Fruit fly (Drosophila melanogaster) whole organism, larva: ENCODE data around the gene CG13455.

Experiments
- noc ChIP-seq: fragments of 200-800 bp; sonication (Bioruptor generic); optimal IDR thresholded peaks from 3 replicates; lab custom pipeline; 2019; ENCODE audit warnings: missing biosample characterization, mild to moderate bottlenecking, missing genetic modification characterization, moderate library complexity

Gene CG13455

DNA sequence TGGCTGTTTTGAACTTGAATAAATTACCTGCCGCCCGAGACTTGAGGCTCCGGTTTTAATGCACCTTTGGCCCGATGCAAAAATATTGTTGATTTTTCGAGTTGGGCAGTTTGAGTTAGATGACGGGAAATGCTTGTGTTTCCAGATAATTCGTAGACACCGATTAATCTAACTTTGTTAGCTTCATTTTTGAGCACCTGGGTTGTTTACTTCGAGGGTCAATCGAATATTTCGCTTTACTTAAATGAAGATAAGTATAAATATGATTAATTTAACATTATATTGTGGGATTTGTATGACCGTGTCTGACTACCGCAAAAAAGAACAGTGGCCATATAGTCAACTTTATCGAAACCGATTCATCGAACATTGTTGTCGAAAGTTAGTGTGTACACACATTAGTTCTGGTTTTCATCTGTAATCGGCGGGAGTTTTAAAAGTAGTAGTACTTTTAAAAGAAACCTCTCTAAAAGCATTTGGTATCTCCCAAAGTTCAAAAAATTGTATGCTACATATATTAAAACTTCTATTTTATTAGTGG lies 27.5 kb downstream of the CG13455 start, which contains the start of gene CG7945:
Gene CG7945 (minus strand): TSS at position 332 of the 541 bp plus-strand sequence.
- TF ChIP-seq noc (tag; lab: Kevin White, UChicago), result no peak

dm6 chr3L:15525153-15525552 lies 28.8 kb downstream of the CG13455 start, which contains the start of gene CG33986:
TSS of gene CG33986 (minus strand) at chr3L:15525253.
- no peak for TF ChIP-seq noc (tag; lab: Kevin White, UChicago)

dm6 chr3L:15526712-15527111 lies 30.3 kb downstream of the CG13455 start, which contains the start of gene CG33985:
TSS of gene CG33985 (minus strand) at chr3L:15526812.
- TF ChIP-seq noc (tag; lab: Kevin White, UChicago), result no peak

DNA sequence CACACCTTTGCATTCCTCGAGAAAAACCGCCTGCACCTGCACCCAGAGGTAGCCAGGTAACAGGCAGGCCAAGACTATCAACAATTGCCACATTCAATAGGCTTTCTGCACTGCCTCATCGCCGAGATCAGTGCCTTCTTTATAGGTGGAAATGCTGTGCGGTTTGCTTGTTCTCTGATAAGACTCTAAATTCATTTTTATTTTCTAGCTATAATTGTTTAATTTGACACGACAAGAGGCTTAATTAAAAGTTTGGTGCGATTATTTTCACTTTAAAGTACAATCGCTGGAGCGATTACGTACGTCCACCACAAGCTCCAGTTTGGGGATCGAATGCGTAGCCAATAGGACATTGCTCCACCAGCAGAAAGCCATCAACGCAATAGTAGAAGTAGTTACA lies 31.0 kb downstream of the CG13455 start, which contains the start of gene CG42729:
Gene CG42729 (minus strand): TSS at position 101 of the 400 bp plus-strand sequence.
- no peak for TF ChIP-seq noc (tag; lab: Kevin White, UChicago)

- no peak for TF ChIP-seq noc (tag; lab: Kevin White, UChicago)
These were observed 31.7 kb downstream of the CG13455 start, which contains the start of gene CG42728 for dm6 chr3L:15528096-15528495. TSS of gene CG42728 (minus strand) at chr3L:15528196.

- no peak for TF ChIP-seq noc (tag; lab: Kevin White, UChicago)
These were observed 32.8 kb downstream of the CG13455 start, which contains the start of gene obst-H for dm6 chr3L:15529143-15529542. TSS of gene obst-H (minus strand) at chr3L:15529243.

dm6 chr3L:15530071-15530470 lies 33.7 kb downstream of the CG13455 start:
- peak; percentile 71 for TF ChIP-seq noc (tag; lab: Kevin White, UChicago)

DNA sequence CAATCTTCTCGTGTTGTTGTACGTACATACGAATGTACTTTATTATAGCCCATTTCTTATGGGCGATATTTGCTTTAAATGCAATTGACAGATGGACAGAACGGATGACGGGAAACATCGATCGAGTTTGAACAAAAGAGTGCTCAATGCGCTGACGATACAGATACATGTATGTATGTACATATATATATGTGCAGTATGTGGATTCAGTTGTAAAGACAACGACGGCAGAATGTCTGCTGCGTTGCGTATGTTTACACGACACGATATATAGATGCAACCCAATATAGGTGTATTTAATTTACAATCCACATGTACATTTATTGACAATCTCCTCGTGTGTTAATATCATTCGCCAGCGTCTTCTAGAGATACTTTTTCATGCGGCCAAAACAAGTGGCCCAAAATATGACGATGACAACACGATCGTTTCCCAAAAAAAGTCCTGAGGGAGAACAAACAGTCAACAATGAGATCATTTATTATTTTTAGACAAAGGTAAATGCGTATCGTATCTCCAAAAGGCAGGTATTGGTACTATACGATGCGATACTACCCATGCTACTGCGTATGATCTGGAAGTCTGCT lies 34.4 kb downstream of the CG13455 start:
- TF ChIP-seq noc (tag; lab: Kevin White, UChicago), result no peak

- TF ChIP-seq noc (tag; lab: Kevin White, UChicago), result peak; percentile 80
These were observed 35.3 kb downstream of the CG13455 start, which contains the start of gene CG43248 for dm6 chr3L:15531423-15532325. TSS of gene CG43248 (minus strand) at chr3L:15531473.

DNA sequence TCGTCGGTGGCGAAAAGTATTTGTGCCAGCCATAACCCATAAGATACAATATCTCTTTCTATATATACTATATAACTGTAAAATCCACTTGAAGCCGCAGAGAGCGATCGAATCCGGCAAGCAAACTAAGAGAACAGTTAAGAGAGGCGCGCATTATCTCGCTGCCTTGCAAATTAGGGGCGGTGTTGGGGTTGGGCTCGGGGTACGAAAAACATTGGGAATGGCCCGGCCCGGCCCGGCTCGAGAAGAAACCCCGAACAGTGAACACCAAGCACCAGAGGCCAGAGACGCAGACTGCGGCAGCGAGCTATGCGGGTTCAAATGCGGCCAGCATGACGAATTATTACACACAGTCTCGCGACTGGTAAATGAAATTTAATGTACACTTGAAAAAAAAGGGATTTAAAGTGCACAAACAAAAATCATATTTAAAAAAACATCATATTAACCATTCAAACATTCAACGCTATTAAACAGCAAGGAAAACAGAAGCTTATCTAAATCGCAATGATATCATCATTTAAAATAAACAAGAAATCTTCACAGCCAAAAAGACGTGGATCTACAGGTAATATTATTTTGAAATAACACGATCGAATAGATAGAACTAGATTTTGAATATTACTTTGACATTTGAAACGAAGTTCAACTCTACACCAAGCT lies 36.1 kb downstream of the CG13455 start:
- no peak for TF ChIP-seq noc (tag; lab: Kevin White, UChicago)

- TF ChIP-seq noc (tag; lab: Kevin White, UChicago), result peak; percentile 79
These were observed 37.2 kb downstream of the CG13455 start for dm6 chr3L:15533402-15534129.

DNA sequence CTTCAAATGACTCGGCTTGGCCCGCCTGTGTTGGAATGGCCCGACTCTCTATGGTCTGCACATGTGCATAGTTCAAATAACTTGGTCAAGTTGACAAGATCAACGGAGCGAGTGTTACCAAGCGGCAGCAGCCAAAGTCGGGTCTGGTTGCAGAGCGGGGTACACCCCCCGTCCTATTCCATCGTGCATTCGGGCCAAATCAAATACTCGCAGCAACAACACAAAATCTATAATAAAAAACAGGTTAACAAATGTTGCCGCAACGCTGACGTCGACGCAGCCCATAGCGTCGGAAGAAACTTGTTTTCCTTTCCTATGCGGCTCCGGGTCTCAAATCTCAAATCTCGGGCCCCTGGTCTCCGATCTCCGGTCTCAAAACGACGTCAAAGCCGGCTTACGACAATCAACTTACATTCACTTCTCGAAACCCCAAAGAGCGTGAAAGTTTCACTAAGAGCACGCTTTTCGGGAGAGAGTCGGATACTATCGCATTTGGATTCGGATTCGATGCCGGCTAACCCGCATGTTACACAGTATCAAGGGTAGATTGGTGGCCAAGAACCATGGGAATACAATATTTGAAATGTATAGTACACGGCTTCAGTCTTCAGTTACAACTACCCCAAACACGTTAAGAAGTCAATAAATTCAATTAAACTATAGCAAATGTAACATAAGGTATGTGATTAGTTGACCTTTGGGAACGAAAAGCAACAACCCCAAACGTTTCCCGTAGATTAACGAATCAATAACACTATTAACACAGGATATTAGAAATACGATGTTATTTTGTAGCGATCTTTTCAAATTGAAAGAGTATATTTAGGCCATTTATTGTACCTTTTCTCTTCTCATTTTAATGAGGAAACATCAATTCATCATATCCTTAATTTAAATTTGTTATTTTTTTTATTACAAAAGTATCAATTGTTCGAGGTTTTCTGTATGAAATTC lies 38.2 kb downstream of the CG13455 start:
- TF ChIP-seq noc (tag; lab: Kevin White, UChicago), result peak; percentile 78

DNA sequence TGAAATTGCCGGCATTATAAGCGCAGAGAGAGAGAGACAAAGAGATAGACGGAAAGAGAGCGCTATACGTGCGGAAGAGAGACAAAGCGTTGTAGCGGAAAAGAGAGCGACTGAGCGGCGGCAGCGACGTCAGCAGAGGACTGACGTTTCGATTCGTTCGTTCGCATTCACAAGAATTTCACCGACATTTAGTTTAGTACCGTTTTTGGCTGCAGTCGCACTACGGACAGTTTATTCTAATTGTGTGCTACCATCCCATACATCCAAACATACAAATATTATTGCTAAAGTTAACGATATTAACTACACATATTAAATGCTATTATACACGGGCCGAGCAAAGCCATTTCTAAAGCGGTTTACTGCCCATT lies 38.8 kb downstream of the CG13455 start, which contains the start of gene CrebA:
Gene CrebA (plus strand): TSS at position 168 of the 371 bp plus-strand sequence.
- TF ChIP-seq noc (tag; lab: Kevin White, UChicago), result no peak
